Fruit fly (Drosophila melanogaster) whole organism, embryonic: Measurements from ENCODE around the gene ast.
A peak's percentile ranks its signal among the peaks of the same experiment; 100 is the strongest.

ENCODE experiments used
- Adf1 ChIP-seq: fragments of 200-800 bp; sonication (Bioruptor generic); IDR thresholded peaks from 2 replicates; pipeline ENCODE4 v1.3.6; 2022; ENCODE audit warnings: missing biosample characterization, missing genetic modification characterization
- Atf3 ChIP-seq: fragments of 200-800 bp; sonication (Bioruptor generic); optimal IDR thresholded peaks from 3 replicates; lab custom pipeline; 2016; ENCODE audit warnings: missing biosample characterization, missing genetic modification characterization
- CG10147 ChIP-seq: fragments of 200-800 bp; sonication (Bioruptor generic); optimal IDR thresholded peaks from 2 replicates; lab custom pipeline; 2019; ENCODE audit warnings: missing biosample characterization, mild to moderate bottlenecking, missing genetic modification characterization, moderate library complexity
- CG10462 ChIP-seq: fragments of 200-800 bp; sonication (Bioruptor generic); optimal IDR thresholded peaks from 2 replicates; lab custom pipeline; 2016; ENCODE audit warnings: missing biosample characterization, missing genetic modification characterization
- CG10565 ChIP-seq: fragments of 200-800 bp; sonication (Bioruptor generic); optimal IDR thresholded peaks from 3 replicates; lab custom pipeline; 2016; ENCODE audit warnings: missing biosample characterization, mild to moderate bottlenecking, missing genetic modification characterization
- CG10959 ChIP-seq: fragments of 200-800 bp; sonication (Bioruptor generic); IDR thresholded peaks from 2 replicates; pipeline ENCODE4 v1.3.6; 2022; ENCODE audit warnings: missing biosample characterization, missing genetic modification characterization
- CG11247 ChIP-seq: fragments of 200-800 bp; sonication (Bioruptor generic); IDR thresholded peaks from 2 replicates; pipeline ENCODE4 v1.3.6; 2022; ENCODE audit warnings: missing biosample characterization, missing genetic modification characterization
- CG11398 ChIP-seq: fragments of 200-800 bp; sonication (Bioruptor generic); optimal IDR thresholded peaks from 2 replicates; lab custom pipeline; 2016; ENCODE audit warnings: missing biosample characterization, missing genetic modification characterization
- CG13624 ChIP-seq: fragments of 200-800 bp; sonication (Bioruptor generic); optimal IDR thresholded peaks from 2 replicates; lab custom pipeline; 2016; ENCODE audit warnings: missing biosample characterization, missing genetic modification characterization
- CG13894 ChIP-seq: fragments of 200-800 bp; sonication (Bioruptor generic); optimal IDR thresholded peaks from 3 replicates; lab custom pipeline; 2018; ENCODE audit warnings: missing biosample characterization, mild to moderate bottlenecking, missing genetic modification characterization, moderate library complexity
- CG16779 ChIP-seq: fragments of 200-800 bp; sonication (Bioruptor generic); IDR thresholded peaks from 2 replicates; pipeline ENCODE4 v1.3.6; 2022; ENCODE audit warnings: missing biosample characterization, missing genetic modification characterization
- CG17328 ChIP-seq: fragments of 200-800 bp; sonication (Bioruptor generic); IDR thresholded peaks from 2 replicates; pipeline ENCODE4 v1.3.6; 2022; ENCODE audit warnings: missing biosample characterization, missing genetic modification characterization
- CG17359 ChIP-seq: fragments of 200-800 bp; sonication (Bioruptor generic); optimal IDR thresholded peaks from 3 replicates; lab custom pipeline; 2018; ENCODE audit warnings: missing biosample characterization, mild to moderate bottlenecking, missing genetic modification characterization, moderate library complexity
- CG18011 ChIP-seq: fragments of 200-800 bp; sonication (Bioruptor generic); optimal IDR thresholded peaks from 2 replicates; lab custom pipeline; 2017; ENCODE audit warnings: missing biosample characterization, missing genetic modification characterization, mild to moderate bottlenecking, moderate library complexity, missing genotype
- CG2199 ChIP-seq: fragments of 200-800 bp; sonication (Bioruptor generic); IDR thresholded peaks from 3 replicates; pipeline ENCODE4 v1.3.6; 2022; ENCODE audit warnings: missing biosample characterization, missing genetic modification characterization
- CG30020 ChIP-seq: fragments of 200-800 bp; optimal IDR thresholded peaks from 2 replicates; lab custom pipeline; 2019; ENCODE audit warnings: missing biosample characterization, mild to moderate bottlenecking, missing genetic modification characterization, moderate library complexity
- CG33557 ChIP-seq: fragments of 200-800 bp; sonication (Bioruptor generic); optimal IDR thresholded peaks from 2 replicates; lab custom pipeline; 2019; ENCODE audit warnings: missing biosample characterization, mild to moderate bottlenecking, missing genetic modification characterization, moderate library complexity
- CG34224 ChIP-seq: fragments of 200-800 bp; sonication (Bioruptor generic); IDR thresholded peaks from 3 replicates; pipeline ENCODE4 v1.3.6; 2022; ENCODE audit warnings: missing biosample characterization, missing genetic modification characterization; ENCODE audit not compliant: partially characterized antibody
- CG3838 ChIP-seq: fragments of 200-800 bp; sonication (Bioruptor generic); optimal IDR thresholded peaks from 3 replicates; lab custom pipeline; 2016; ENCODE audit warnings: missing biosample characterization, missing genetic modification characterization
- CG4404 ChIP-seq: fragments of 200-800 bp; sonication (Bioruptor generic); IDR thresholded peaks from 2 replicates; pipeline ENCODE4 v1.3.6; 2022; ENCODE audit warnings: missing biosample characterization, missing genetic modification characterization
- CG4820 ChIP-seq: fragments of 200-800 bp; sonication (Bioruptor generic); optimal IDR thresholded peaks from 3 replicates; lab custom pipeline; 2016; ENCODE audit warnings: missing biosample characterization, missing genetic modification characterization
- CG6175 ChIP-seq: fragments of 200-800 bp; sonication (Bioruptor generic); IDR thresholded peaks from 3 replicates; pipeline ENCODE4 v1.3.6; 2022; ENCODE audit warnings: missing biosample characterization, missing genetic modification characterization
- CG6765 ChIP-seq: fragments of 200-800 bp; sonication (Bioruptor generic); optimal IDR thresholded peaks from 3 replicates; lab custom pipeline; 2017; ENCODE audit warnings: missing biosample characterization, mild to moderate bottlenecking, missing genetic modification characterization
- CG6791 ChIP-seq: fragments of 200-800 bp; sonication (Bioruptor generic); IDR thresholded peaks from 3 replicates; pipeline ENCODE4 v1.3.6; 2022; ENCODE audit warnings: missing biosample characterization, missing genetic modification characterization; ENCODE audit not compliant: partially characterized antibody
- CG9876 ChIP-seq: fragments of 200-800 bp; sonication (Bioruptor generic); optimal IDR thresholded peaks from 2 replicates; lab custom pipeline; 2016; ENCODE audit warnings: missing biosample characterization, missing genetic modification characterization
- Chrac-16 ChIP-seq: fragments of 200-800 bp; sonication (Bioruptor generic); optimal IDR thresholded peaks from 3 replicates; lab custom pipeline; 2016; ENCODE audit warnings: missing biosample characterization, missing genetic modification characterization
- Dip2 ChIP-seq: fragments of 200-800 bp; sonication (Bioruptor generic); IDR thresholded peaks from 2 replicates; pipeline ENCODE4 v1.3.6; 2022; ENCODE audit warnings: missing biosample characterization, missing genetic modification characterization
- Eip74EF ChIP-seq, 2 experiments: fragments of 200-800 bp in 1 of 2; fragments of >200 bp in 1 of 2; sonication (Bioruptor generic) in 1 of 2; optimal IDR thresholded peaks; 2 replicates each; lab custom pipeline; 2017 to 2019; ENCODE audit warnings: missing biosample characterization in 2 of 2, missing genetic modification characterization in 2 of 2, mild to moderate bottlenecking in 1 of 2, moderate library complexity in 1 of 2
- MBD-R2 ChIP-seq: fragments of 200-800 bp; sonication (Bioruptor generic); IDR thresholded peaks from 2 replicates; pipeline ENCODE4 v1.3.6; 2022; ENCODE audit warnings: missing biosample characterization, missing genetic modification characterization
- Med ChIP-seq: fragments of 200-800 bp; sonication (Bioruptor generic); peaks from one replicate; lab custom pipeline; 2016; ENCODE audit warnings: missing biosample characterization, missing genetic modification characterization, mild to moderate bottlenecking, inconsistent platforms, moderate library complexity
- Mes4 ChIP-seq: fragments of 200-800 bp; sonication (Bioruptor generic); optimal IDR thresholded peaks from 2 replicates; lab custom pipeline; 2016; ENCODE audit warnings: missing biosample characterization, missing genetic modification characterization
- Optix ChIP-seq: fragments of 200-800 bp; sonication (Bioruptor generic); IDR thresholded peaks from 3 replicates; pipeline ENCODE4 v1.3.6; 2022; ENCODE audit warnings: missing biosample characterization, missing genetic modification characterization
- PHDP ChIP-seq: fragments of 200-800 bp; sonication (Bioruptor generic); optimal IDR thresholded peaks from 3 replicates; lab custom pipeline; 2018; ENCODE audit warnings: missing biosample characterization, mild to moderate bottlenecking, missing genetic modification characterization, moderate library complexity
- YL-1 ChIP-seq: fragments of 200-800 bp; sonication (Bioruptor generic); optimal IDR thresholded peaks from 3 replicates; lab custom pipeline; 2017; ENCODE audit warnings: missing biosample characterization, mild to moderate bottlenecking, missing genetic modification characterization
- bcd ChIP-seq: fragments of 200-800 bp; sonication (Bioruptor generic); optimal IDR thresholded peaks from 2 replicates; lab custom pipeline; 2017; ENCODE audit warnings: missing biosample characterization, mild to moderate bottlenecking, missing genetic modification characterization
- chm ChIP-seq: fragments of 200-800 bp; sonication (Bioruptor generic); IDR thresholded peaks from 2 replicates; pipeline ENCODE4 v1.3.6; 2022; ENCODE audit warnings: missing biosample characterization, missing genetic modification characterization
- esg ChIP-seq: fragments of 200-800 bp; sonication (Bioruptor generic); conservative IDR thresholded peaks from 2 replicates; pipeline ENCODE4 v1.3.6; 2022; ENCODE audit warnings: missing biosample characterization, missing genetic modification characterization
- fd3F ChIP-seq: fragments of 200-800 bp; sonication (Bioruptor generic); optimal IDR thresholded peaks from 2 replicates; lab custom pipeline; 2018; ENCODE audit warnings: missing biosample characterization, mild to moderate bottlenecking, missing genetic modification characterization, moderate library complexity
- gsb ChIP-seq: fragments of 200-800 bp; sonication (Bioruptor generic); IDR thresholded peaks from 2 replicates; pipeline ENCODE4 v1.3.6; 2022; ENCODE audit warnings: missing biosample characterization, missing genetic modification characterization
- hb ChIP-seq: fragments of 200-800 bp; sonication (Bioruptor generic); IDR thresholded peaks from 3 replicates; pipeline ENCODE4 v1.3.6; 2022; ENCODE audit warnings: missing biosample characterization, missing genetic modification characterization; ENCODE audit not compliant: partially characterized antibody
- jumu ChIP-seq: fragments of 200-800 bp; sonication (Bioruptor generic); optimal IDR thresholded peaks from 3 replicates; lab custom pipeline; 2016; ENCODE audit warnings: missing biosample characterization, missing genetic modification characterization
- kay ChIP-seq: fragments of 200-800 bp; sonication (Bioruptor generic); optimal IDR thresholded peaks from 2 replicates; lab custom pipeline; 2016; ENCODE audit warnings: missing biosample characterization, missing genetic modification characterization
- maf-S ChIP-seq: fragments of 200-800 bp; sonication (Bioruptor generic); optimal IDR thresholded peaks from 2 replicates; lab custom pipeline; 2016; ENCODE audit warnings: missing biosample characterization, missing genetic modification characterization
- mam ChIP-seq: fragments of 200-800 bp; sonication (Bioruptor generic); optimal IDR thresholded peaks from 3 replicates; lab custom pipeline; 2016; ENCODE audit warnings: missing biosample characterization, missing genetic modification characterization
- pros ChIP-seq: fragments of 200-800 bp; sonication (Bioruptor generic); optimal IDR thresholded peaks from 3 replicates; lab custom pipeline; 2019; ENCODE audit warnings: missing biosample characterization, mild to moderate bottlenecking, missing genetic modification characterization, moderate library complexity
- row ChIP-seq: fragments of 200-800 bp; sonication (Bioruptor generic); IDR thresholded peaks from 3 replicates; pipeline ENCODE4 v1.3.6; 2022; ENCODE audit warnings: missing biosample characterization, missing genetic modification characterization
- sens ChIP-seq: fragments of 200-800 bp; sonication (Bioruptor generic); peaks from one replicate; lab custom pipeline; 2016; ENCODE audit warnings: missing biosample characterization, missing genetic modification characterization
- sisA ChIP-seq: fragments of 200-800 bp; sonication (Bioruptor generic); IDR thresholded peaks from 2 replicates; pipeline ENCODE4 v1.3.6; 2022; ENCODE audit warnings: missing biosample characterization, missing genetic modification characterization
- wek ChIP-seq: fragments of 200-800 bp; sonication (Bioruptor generic); optimal IDR thresholded peaks from 3 replicates; lab custom pipeline; 2018; ENCODE audit warnings: missing biosample characterization, mild to moderate bottlenecking, missing genetic modification characterization, moderate library complexity
- zf30C ChIP-seq: fragments of 200-800 bp; sonication (Bioruptor generic); optimal IDR thresholded peaks from 3 replicates; lab custom pipeline; 2018; ENCODE audit warnings: missing biosample characterization, mild to moderate bottlenecking, missing genetic modification characterization

The ast gene

dm6 chr2L:1062473-1063363, 15.0 kb upstream of the ast start (continued):
- TF ChIP-seq CG6175 (GFP tag; lab: Robert Waterston, UW), result no peak
- peak; percentile 16 for TF ChIP-seq bcd (GFP tag; lab: Kevin White, UChicago)
- TF ChIP-seq Optix, result no peak
- TF ChIP-seq CG10565 (GFP tag; lab: Kevin White, UChicago), result no peak
- no peak for TF ChIP-seq CG30020
- TF ChIP-seq CG11398 (GFP tag; lab: Kevin White, UChicago), result no peak
- no peak for TF ChIP-seq CG9876 (GFP tag; lab: Kevin White, UChicago)
- TF ChIP-seq Eip74EF (GFP tag; optimal IDR thresholded peaks at IDR 0.05; lab: Kevin White, UChicago), result no peak
- no peak for TF ChIP-seq fd3F (GFP tag; lab: Kevin White, UChicago)
- peak; percentile 35; the same call in 1 of the 2 replicates for TF ChIP-seq CG4404 (GFP tag; lab: Robert Waterston, UW)
- no peak for TF ChIP-seq maf-S (GFP tag; lab: Kevin White, UChicago)
- TF ChIP-seq CG33557 (GFP tag; lab: Kevin White, UChicago), result peak; percentile 73
- TF ChIP-seq Atf3 (GFP tag; lab: Kevin White, UChicago), result no peak
- no peak for TF ChIP-seq MBD-R2 (GFP tag; lab: Robert Waterston, UW)
- TF ChIP-seq YL-1, result no peak
- TF ChIP-seq CG16779 (GFP tag; lab: Robert Waterston, UW), result no peak
- TF ChIP-seq Med (GFP tag; lab: Kevin White, UChicago), result peak; percentile 70
- peak; percentile 36; the same call in 1 of the 3 replicates for TF ChIP-seq row (GFP tag; lab: Robert Waterston, UW)
- no peak for TF ChIP-seq CG6765 (GFP tag; lab: Kevin White, UChicago)
- TF ChIP-seq CG10147 (GFP tag; lab: Kevin White, UChicago), result no peak
- TF ChIP-seq CG11247, result no peak
- TF ChIP-seq pros, result peak; percentile 86
- TF ChIP-seq mam (GFP tag; lab: Kevin White, UChicago), result no peak
- peak; percentile 99 for TF ChIP-seq CG2199 (GFP tag; lab: Robert Waterston, UW)
- TF ChIP-seq hb, result no peak
- no peak for TF ChIP-seq Adf1 (GFP tag; lab: Robert Waterston, UW)
- TF ChIP-seq CG4820, result peak; percentile 23
- TF ChIP-seq CG17359 (tag; lab: Kevin White, UChicago), result no peak
- TF ChIP-seq sisA (GFP tag; lab: Robert Waterston, UW), result peak; percentile 32; the same call in 1 of the 2 replicates
- TF ChIP-seq CG13894, result no peak
- no peak for TF ChIP-seq Dip2 (GFP tag; lab: Robert Waterston, UW)
- TF ChIP-seq CG34224 (GFP tag; lab: Robert Waterston, UW), result no peak
- peak; percentile 30 for TF ChIP-seq PHDP (tag; lab: Kevin White, UChicago)
- TF ChIP-seq Mes4, result peak; percentile 23
- no peak for TF ChIP-seq CG3838 (GFP tag; lab: Kevin White, UChicago)
- no peak for TF ChIP-seq CG18011
- no peak for TF ChIP-seq gsb
- no peak for TF ChIP-seq chm
- no peak for TF ChIP-seq CG10959
- peak; percentile 89 for TF ChIP-seq sens (GFP tag; lab: Kevin White, UChicago)
- no peak for TF ChIP-seq kay
- peak; percentile 43 for TF ChIP-seq Chrac-16 (GFP tag; lab: Kevin White, UChicago)
- TF ChIP-seq CG17328 (GFP tag; lab: Robert Waterston, UW), result peak; percentile 10; the same call in 1 of the 2 replicates
- no peak for TF ChIP-seq CG6791 (GFP tag; lab: Robert Waterston, UW)
- no peak for TF ChIP-seq zf30C (GFP tag; lab: Kevin White, UChicago)
- no peak for TF ChIP-seq wek (GFP tag; lab: Kevin White, UChicago)
- no peak for TF ChIP-seq jumu (GFP tag; lab: Kevin White, UChicago)
- TF ChIP-seq CG10462, result peak; percentile 4
- no peak for TF ChIP-seq CG13624 (GFP tag; lab: Kevin White, UChicago)
- no peak for TF ChIP-seq esg (GFP tag; lab: Robert Waterston, UW)
